Worm (Caenorhabditis elegans) whole organism, young adult: ENCODE measurements around the gene Y45F10C.4.

Experiments used
- Y53G8AR.9 ChIP-seq: fragments of 200-800 bp; sonication (Bioruptor generic); conservative IDR thresholded peaks from 2 replicates; pipeline ENCODE4 v1.3.6; 2022; ENCODE audit warnings: missing genetic modification reagents, missing genetic modification characterization, missing compliant biosample characterization
- Y56A3A.18 ChIP-seq: fragments of 200-800 bp; sonication (Bioruptor generic); IDR thresholded peaks from 2 replicates; pipeline ENCODE4 v1.3.6; 2022; ENCODE audit warnings: missing genetic modification reagents, missing genetic modification characterization, missing compliant biosample characterization
- ceh-27 ChIP-seq: fragments of 200-800 bp; sonication (Bioruptor generic); optimal IDR thresholded peaks from 2 replicates; lab custom pipeline; 2018; ENCODE audit warnings: mild to moderate bottlenecking, missing genetic modification characterization, moderate library complexity, missing compliant biosample characterization
- egrh-3 ChIP-seq: fragments of 200-800 bp; sonication (Bioruptor generic); IDR thresholded peaks from 2 replicates; pipeline ENCODE4 v1.3.6; 2022; ENCODE audit warnings: missing genetic modification reagents, missing genetic modification characterization, missing compliant biosample characterization
- madf-3 ChIP-seq: fragments of 200-800 bp; sonication (Bioruptor generic); IDR thresholded peaks from 2 replicates; pipeline ENCODE4 v1.3.6; 2022; ENCODE audit warnings: missing genetic modification reagents, missing genetic modification characterization, missing compliant biosample characterization
- nhr-90 ChIP-seq: sonication (generic microtip); optimal IDR thresholded peaks from 2 replicates; lab custom pipeline; 2016; ENCODE audit warnings: missing genotype, mild to moderate bottlenecking, missing genetic modification characterization, missing compliant biosample characterization
- unc-62 ChIP-seq: fragments of 150-350 bp; optimal IDR thresholded peaks from 2 replicates; lab custom pipeline; 2014; ENCODE audit warnings: missing biosample characterization, missing genetic modification reagents, missing genetic modification characterization

DNA sequence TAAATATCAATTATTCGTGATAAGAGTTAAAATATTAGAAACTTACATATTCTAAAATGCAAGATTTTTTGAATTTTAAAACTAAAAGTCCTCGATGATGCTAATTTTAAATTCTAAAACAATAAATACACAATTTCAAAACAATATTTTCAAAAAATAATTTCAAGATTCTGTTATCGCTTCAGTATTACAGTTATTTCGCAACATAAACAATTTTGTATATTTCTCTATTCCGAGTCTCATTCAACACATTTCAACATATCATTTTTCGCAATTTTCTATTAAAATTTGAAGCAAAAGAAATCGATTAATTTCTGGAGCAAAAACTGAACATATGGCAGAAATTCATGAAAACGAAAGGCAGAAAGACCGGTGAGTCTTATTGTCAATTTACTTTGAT, 30.8 kb downstream of the Y45F10C.4 start, which contains the start of gene fbxa-98:
- TF ChIP-seq egrh-3 (GFP tag; lab: Robert Waterston, UW) (no peak), nhr-90 (no peak), Y56A3A.18 (no peak), madf-3 (GFP tag; lab: Robert Waterston, UW) (no peak), Y53G8AR.9 (GFP tag; lab: Robert Waterston, UW) (no peak), unc-62 (GFP tag; lab: Kevin White, UChicago) (no peak), ceh-27 (GFP tag; lab: Kevin White, UChicago) (no peak)
